Worm (Caenorhabditis elegans) whole organism, L4 larva: ENCODE measurements around the gene nlp-26.
A peak's percentile ranks its signal among the peaks of the same experiment; 100 is the strongest.

Experiments used
- D1046.2 ChIP-seq: fragments of 200-800 bp; sonication (Bioruptor generic); IDR thresholded peaks from 2 replicates; pipeline ENCODE4 v1.3.6; 2022; ENCODE audit warnings: missing genetic modification characterization, missing compliant biosample characterization
- F49E8.2 ChIP-seq: sonication (generic microtip); optimal IDR thresholded peaks from 2 replicates; lab custom pipeline; 2016; ENCODE audit warnings: missing compliant biosample characterization, mild to moderate bottlenecking, missing genetic modification characterization, borderline replicate concordance
- ZK337.2 ChIP-seq: fragments of 200-800 bp; sonication (Bioruptor generic); IDR thresholded peaks from 2 replicates; pipeline ENCODE4 v1.3.6; 2022; ENCODE audit warnings: missing genetic modification reagents, missing genetic modification characterization, missing compliant biosample characterization
- ama-1 ChIP-seq: fragments of 150-350 bp; optimal IDR thresholded peaks from 2 replicates; lab custom pipeline; 2014; ENCODE audit warnings: inconsistent platforms, mixed read lengths
- daf-16 ChIP-seq, 3 experiments: sonication (generic microtip); optimal IDR thresholded peaks; 2 replicates each; lab custom pipeline; 2016 to 2017; ENCODE audit warnings: missing genetic modification characterization in 3 of 3, missing genetic modification reagents in 3 of 3, mild to moderate bottlenecking in 2 of 3, missing compliant biosample characterization in 2 of 3, missing biosample characterization in 1 of 3, moderate library complexity in 1 of 3
- daf-19 ChIP-seq: fragments of 200-800 bp; sonication (Bioruptor generic); conservative IDR thresholded peaks from 2 replicates; pipeline ENCODE4 v1.3.6; 2022; ENCODE audit warnings: missing genetic modification characterization, missing compliant biosample characterization
- dmd-8 ChIP-seq: fragments of 200-800 bp; sonication (Bioruptor generic); IDR thresholded peaks from 2 replicates; pipeline ENCODE4 v1.3.6; 2022; ENCODE audit warnings: missing genetic modification characterization, missing compliant biosample characterization
- dve-1 ChIP-seq: sonication (generic microtip); optimal IDR thresholded peaks from 2 replicates; lab custom pipeline; 2017; ENCODE audit warnings: antibody characterized with exemption, mild to moderate bottlenecking, missing genetic modification characterization, missing compliant biosample characterization; ENCODE audit not compliant: insufficient read depth
- fkh-10 ChIP-seq: fragments of 150-350 bp; optimal IDR thresholded peaks from 2 replicates; lab custom pipeline; 2014; ENCODE audit warnings: missing biosample characterization, missing genetic modification reagents, missing genetic modification characterization
- hif-1 ChIP-seq, 2 experiments: sonication (generic microtip); optimal IDR thresholded peaks; 2 replicates each; lab custom pipeline; 2016 to 2017; ENCODE audit warnings: missing compliant biosample characterization in 2 of 2, missing genetic modification characterization in 2 of 2, missing genetic modification reagents in 2 of 2, missing genotype in 2 of 2, mild to moderate bottlenecking in 1 of 2
- hlh-11 ChIP-seq: fragments of 200-800 bp; sonication (Bioruptor generic); optimal IDR thresholded peaks from 2 replicates; lab custom pipeline; 2018; ENCODE audit warnings: mild to moderate bottlenecking, missing genetic modification characterization, missing compliant biosample characterization
- hmg-1.1 ChIP-seq: fragments of 200-800 bp; sonication (Bioruptor generic); IDR thresholded peaks from 2 replicates; pipeline ENCODE4 v1.3.6; 2022; ENCODE audit warnings: missing genetic modification reagents, missing genetic modification characterization, missing compliant biosample characterization
- lim-7 ChIP-seq: fragments of 200-800 bp; sonication (Bioruptor generic); IDR thresholded peaks from 2 replicates; pipeline ENCODE4 v1.3.6; 2022; ENCODE audit warnings: missing genetic modification characterization, missing compliant biosample characterization
- lin-1 ChIP-seq: fragments of 200-800 bp; sonication (Bioruptor generic); IDR thresholded peaks from 2 replicates; pipeline ENCODE4 v1.3.6; 2022; ENCODE audit warnings: missing genetic modification reagents, missing genetic modification characterization, missing compliant biosample characterization
- lin-38 ChIP-seq: fragments of 200-800 bp; sonication (Bioruptor generic); IDR thresholded peaks from 2 replicates; pipeline ENCODE4 v1.3.6; 2022; ENCODE audit warnings: missing genetic modification reagents, missing genetic modification characterization, missing compliant biosample characterization
- madf-5 ChIP-seq, 2 experiments: fragments of 200-800 bp; sonication (Bioruptor generic); IDR thresholded peaks; 2 replicates each; pipeline ENCODE4 v1.3.6; 2022; ENCODE audit warnings: missing compliant biosample characterization in 2 of 2, missing genetic modification characterization in 2 of 2
- mdl-1 ChIP-seq, 2 experiments: fragments of 150-350 bp in 1 of 2; sonication (generic microtip) in 1 of 2; optimal IDR thresholded peaks; 2 replicates each; lab custom pipeline; 2014 to 2017; ENCODE audit warnings: missing biosample characterization in 2 of 2, missing genetic modification characterization in 2 of 2
- nhr-10 ChIP-seq: fragments of 150-350 bp; optimal IDR thresholded peaks from 2 replicates; lab custom pipeline; 2014; ENCODE audit warnings: missing biosample characterization, missing genetic modification characterization
- nhr-111 ChIP-seq: fragments of 200-800 bp; sonication (Bioruptor generic); optimal IDR thresholded peaks from 2 replicates; lab custom pipeline; 2018; ENCODE audit warnings: mild to moderate bottlenecking, missing genetic modification characterization, missing compliant biosample characterization
- nhr-28 ChIP-seq: fragments of 150-350 bp; optimal IDR thresholded peaks from 2 replicates; lab custom pipeline; 2014; ENCODE audit warnings: missing biosample characterization, missing genetic modification characterization
- nhr-41 ChIP-seq: fragments of 200-800 bp; sonication (Bioruptor generic); IDR thresholded peaks from 2 replicates; pipeline ENCODE4 v1.3.6; 2022; ENCODE audit warnings: missing genetic modification reagents, missing genetic modification characterization, missing compliant biosample characterization
- nhr-42 ChIP-seq: fragments of 200-800 bp; sonication (Bioruptor generic); IDR thresholded peaks from 2 replicates; pipeline ENCODE4 v1.3.6; 2022; ENCODE audit warnings: missing genetic modification characterization, missing compliant biosample characterization
- pha-4 ChIP-seq, 2 experiments: fragments of 150-350 bp in 1 of 2; fragments of 200-800 bp in 1 of 2; sonication (Bioruptor generic) in 1 of 2; IDR thresholded peaks in 1 of 2; optimal IDR thresholded peaks in 1 of 2; 2 replicates each; pipeline versions ENCODE4 v1.3.6 to Lab custom; 2014 to 2022; ENCODE audit warnings: missing genetic modification characterization in 2 of 2, missing genetic modification reagents in 2 of 2, missing biosample characterization in 1 of 2, missing compliant biosample characterization in 1 of 2
- set-16 ChIP-seq: fragments of 200-800 bp; sonication (Bioruptor generic); IDR thresholded peaks from 2 replicates; pipeline ENCODE4 v1.3.6; 2022; ENCODE audit warnings: missing genetic modification reagents, missing genetic modification characterization, missing compliant biosample characterization
- snpc-4 ChIP-seq: fragments of 150-350 bp; optimal IDR thresholded peaks from 2 replicates; lab custom pipeline; 2014; ENCODE audit warnings: missing biosample characterization, missing genetic modification characterization
- spr-1 ChIP-seq: sonication (generic microtip); optimal IDR thresholded peaks from 2 replicates; lab custom pipeline; 2016; ENCODE audit warnings: mild to moderate bottlenecking, missing genetic modification characterization, missing compliant biosample characterization
- tra-1 ChIP-seq: fragments of 200-800 bp; sonication (Bioruptor generic); IDR thresholded peaks from 2 replicates; pipeline ENCODE4 v1.3.6; 2022; ENCODE audit warnings: missing genetic modification reagents, missing genetic modification characterization, missing compliant biosample characterization
- unc-62 ChIP-seq, 3 experiments: fragments of 150-350 bp in 1 of 3; sonication (generic microtip); optimal IDR thresholded peaks in 2 of 3; peaks in 1 of 3; 1 replicate in 1 of 3; 2 replicates in 2 of 3; lab custom pipeline; 2014 to 2017; ENCODE audit warnings: missing biosample characterization in 3 of 3, missing genetic modification characterization in 3 of 3, missing genetic modification reagents in 3 of 3, missing genotype in 1 of 3
- vab-7 ChIP-seq: fragments of 200-800 bp; sonication (Bioruptor generic); IDR thresholded peaks from 2 replicates; pipeline ENCODE4 v1.3.6; 2022; ENCODE audit warnings: missing genetic modification reagents, missing genetic modification characterization, missing compliant biosample characterization
- zfp-2 ChIP-seq: sonication (generic microtip); optimal IDR thresholded peaks from 2 replicates; lab custom pipeline; 2016; ENCODE audit warnings: mild to moderate bottlenecking, missing genetic modification characterization, missing compliant biosample characterization
- zip-11 ChIP-seq: fragments of 200-800 bp; sonication (Bioruptor generic); IDR thresholded peaks from 2 replicates; pipeline ENCODE4 v1.3.6; 2022; ENCODE audit warnings: missing genetic modification characterization, missing compliant biosample characterization
- ztf-11 ChIP-seq: fragments of 150-350 bp; optimal IDR thresholded peaks from 2 replicates; lab custom pipeline; 2014; ENCODE audit warnings: missing biosample characterization, missing genetic modification characterization

Gene nlp-26

DNA sequence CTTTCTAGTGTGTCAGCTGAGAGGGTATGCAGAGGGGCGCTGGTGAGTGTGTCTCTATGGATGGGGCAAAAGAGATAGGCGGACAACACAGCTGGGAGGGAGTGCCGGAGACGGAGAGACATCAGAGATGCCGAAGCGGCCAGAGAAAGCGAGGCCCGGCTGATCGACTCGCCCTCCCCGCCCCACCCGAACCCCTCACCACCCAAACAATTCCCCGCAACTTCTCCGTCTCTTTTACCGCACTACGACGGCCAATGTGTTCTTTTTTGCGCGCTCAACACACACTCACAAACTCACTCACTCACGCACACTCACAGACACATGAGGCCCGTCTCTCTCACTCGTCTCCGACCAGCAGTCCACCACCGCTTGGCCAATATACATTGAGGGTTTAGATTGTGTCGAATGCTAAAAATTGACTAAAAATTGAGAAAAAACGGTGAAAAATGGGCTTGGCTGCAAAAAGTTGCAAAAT lies 9.2 kb downstream of the nlp-26 start, which contains the start of gene Y43F8C.3 (continued):
- TF ChIP-seq mdl-1 (tag; optimal IDR thresholded peaks at IDR 0.05; lab: Kevin White, UChicago) (peak; percentile 26 to 86), fkh-10 (GFP tag; lab: Kevin White, UChicago) (peak; percentile 47), zip-11 (no peak), dmd-8 (GFP tag; lab: Robert Waterston, UW) (0 out of 2 replicates have a peak, but pooled peaks have one; percentile 41), F49E8.2 (tag; lab: Kevin White, UChicago) (no peak), nhr-111 (GFP tag; lab: Kevin White, UChicago) (no peak), snpc-4 (tag; lab: Kevin White, UChicago) (no peak), lin-38 (GFP tag; lab: Robert Waterston, UW) (0 out of 2 replicates have a peak, but pooled peaks have one; percentile 22), pha-4 (GFP tag; IDR thresholded peaks at IDR 0.05; lab: Robert Waterston, UW) (peak; percentile 43; the same call in 1 of the 2 replicates), pha-4 (tag; optimal IDR thresholded peaks at IDR 0.05; lab: Kevin White, UChicago) (no peak), hmg-1.1 (GFP tag; lab: Robert Waterston, UW) (peak; percentile 93), daf-19 (GFP tag; lab: Robert Waterston, UW) (no peak), nhr-28 (tag; lab: Kevin White, UChicago) (peak; percentile 56)

- TF ChIP-seq daf-16 (GFP tag; optimal IDR thresholded peaks at IDR 0.05; lab: Kevin White, UChicago), result no peak
- TF ChIP-seq daf-16 (tag; optimal IDR thresholded peaks at IDR 0.05; lab: Kevin White, UChicago), result peak; percentile 16
- TF ChIP-seq D1046.2 (GFP tag; lab: Robert Waterston, UW), result no peak
- TF ChIP-seq snpc-4 (tag; lab: Kevin White, UChicago), result no peak
These were observed 10.5 kb downstream of the nlp-26 start for ce11 chrV:19623523-19624312.

ce11 chrV:19624749-19625148 lies 11.5 kb downstream of the nlp-26 start, which contains the start of gene dyf-19:
TSS of gene dyf-19 (plus strand) at chrV:19625049.
- TF ChIP-seq ztf-11 (tag; lab: Kevin White, UChicago) (no peak), lin-1 (GFP tag; lab: Robert Waterston, UW) (no peak), nhr-10 (tag; lab: Kevin White, UChicago) (no peak), fkh-10 (GFP tag; lab: Kevin White, UChicago) (no peak), unc-62 (GFP tag; optimal IDR thresholded peaks at IDR 0.05 in 1 of 2; lab: Kevin White, UChicago) (no peak), unc-62 (tag; optimal IDR thresholded peaks at IDR 0.05; lab: Kevin White, UChicago) (no peak)
- TF ChIP-seq, all 104 proteins: peak for 0

DNA sequence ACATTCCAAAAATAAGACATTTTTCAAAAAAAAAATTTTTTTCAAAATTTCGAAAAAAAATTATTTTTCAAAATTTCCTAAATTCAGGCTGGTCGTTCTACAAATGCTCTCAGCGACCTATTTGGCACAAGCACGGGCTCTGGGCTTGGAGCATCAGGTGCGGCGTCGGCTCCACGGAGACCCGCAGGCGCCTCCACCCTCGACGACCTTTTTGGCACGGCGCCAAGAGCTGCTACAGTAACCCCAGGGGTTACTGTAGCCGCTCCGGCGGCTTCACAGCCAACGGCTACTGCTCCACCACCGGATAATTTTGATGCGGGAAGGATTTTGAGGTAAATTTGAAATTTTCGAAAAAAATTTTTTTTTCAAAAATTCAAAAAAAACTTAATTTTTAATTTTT lies 12.5 kb downstream of the nlp-26 start:
- TF ChIP-seq zfp-2 (no peak), set-16 (GFP tag; lab: Robert Waterston, UW) (peak; percentile 91), ama-1 (lab: Kevin White, UChicago) (no peak)
- TF ChIP-seq, all 104 proteins: peak for 1

DNA sequence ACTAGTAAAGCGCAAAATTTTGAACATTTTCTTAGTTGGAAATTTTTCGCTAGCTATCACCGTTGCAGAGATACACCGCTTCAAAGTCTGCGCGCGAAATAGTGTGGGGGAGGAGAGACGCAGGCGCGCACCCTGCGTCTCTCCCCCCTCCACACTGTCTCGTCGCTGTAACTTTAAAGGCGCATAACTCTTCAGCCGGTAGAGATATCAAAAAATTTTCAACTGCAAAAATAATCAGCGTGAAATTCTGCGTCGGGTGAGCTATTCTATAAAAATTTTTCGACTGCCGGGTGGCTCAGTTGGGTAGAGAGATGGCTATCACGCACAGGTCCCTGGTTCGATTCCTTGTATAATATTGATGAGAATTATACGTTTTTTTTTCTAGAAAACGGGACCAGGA lies 16.3 kb downstream of the nlp-26 start:
- no peak for TF ChIP-seq hif-1 (tag; optimal IDR thresholded peaks at IDR 0.05; lab: Kevin White, UChicago)
- no peak for TF ChIP-seq nhr-42 (GFP tag; lab: Robert Waterston, UW)
- 0 out of 2 replicates have a peak, but pooled peaks have one; percentile 30 for TF ChIP-seq vab-7
- no peak for TF ChIP-seq nhr-41
- no peak for TF ChIP-seq lim-7 (GFP tag; lab: Robert Waterston, UW)
- TF ChIP-seq tra-1 (GFP tag; lab: Robert Waterston, UW), result 0 out of 2 replicates have a peak, but pooled peaks have one; percentile 5
- no peak for TF ChIP-seq dve-1 (tag; lab: Kevin White, UChicago)
- TF ChIP-seq spr-1, result no peak
- TF ChIP-seq madf-5 (GFP tag; IDR thresholded peaks at IDR 0.05; lab: Robert Waterston, UW), result 0 out of 4 replicates have a peak, but pooled peaks of 1 of the 2 experiments have one; percentile 48
- no peak for TF ChIP-seq snpc-4 (tag; lab: Kevin White, UChicago)
- no peak for TF ChIP-seq ZK337.2 (GFP tag; lab: Robert Waterston, UW)
- TF ChIP-seq hlh-11 (tag; lab: Kevin White, UChicago), result no peak
- peak in 1 of 2 experiments; percentile 67 for TF ChIP-seq unc-62 (GFP tag; optimal IDR thresholded peaks at IDR 0.05 in 1 of 2; lab: Kevin White, UChicago)
- no peak for TF ChIP-seq unc-62 (tag; optimal IDR thresholded peaks at IDR 0.05; lab: Kevin White, UChicago)
- TF ChIP-seq set-16 (GFP tag; lab: Robert Waterston, UW), result peak; percentile 40; the same call in 1 of the 2 replicates
